Fruit fly (Drosophila melanogaster) whole organism, embryonic: ENCODE data around the gene CG15741.

Source experiments
- Atf6 ChIP-seq: fragments of 200-800 bp; sonication (Bioruptor generic); IDR thresholded peaks from 2 replicates; pipeline ENCODE4 v1.3.6; 2022; ENCODE audit warnings: missing biosample characterization, missing genetic modification characterization
- B-H1 ChIP-seq: fragments of 200-800 bp; sonication (Bioruptor generic); IDR thresholded peaks from 3 replicates; pipeline ENCODE4 v1.3.6; 2022; ENCODE audit warnings: missing biosample characterization, missing genetic modification characterization
- BtbVII ChIP-seq: fragments of 200-800 bp; sonication (Bioruptor generic); optimal IDR thresholded peaks from 3 replicates; lab custom pipeline; 2017; ENCODE audit warnings: missing biosample characterization, mild to moderate bottlenecking, missing genetic modification characterization
- Bteb2 ChIP-seq: fragments of 200-800 bp; sonication (Bioruptor generic); optimal IDR thresholded peaks from 2 replicates; lab custom pipeline; 2016; ENCODE audit warnings: missing biosample characterization, missing genetic modification characterization
- CG11560 ChIP-seq: fragments of 200-800 bp; sonication (Bioruptor generic); IDR thresholded peaks from 3 replicates; pipeline ENCODE4 v1.3.6; 2022; ENCODE audit warnings: missing biosample characterization, missing genetic modification characterization
- CG14667 ChIP-seq: fragments of 200-800 bp; sonication (Bioruptor generic); IDR thresholded peaks from 2 replicates; pipeline ENCODE4 v1.3.6; 2022; ENCODE audit warnings: missing biosample characterization, missing genetic modification characterization
- CG14710 ChIP-seq: fragments of 200-800 bp; sonication (Bioruptor generic); optimal IDR thresholded peaks from 3 replicates; lab custom pipeline; 2019; ENCODE audit warnings: missing biosample characterization, mild to moderate bottlenecking, missing genetic modification characterization, moderate library complexity
- CG14860 ChIP-seq: fragments of 200-800 bp; sonication (Bioruptor generic); IDR thresholded peaks from 3 replicates; pipeline ENCODE4 v1.3.6; 2022; ENCODE audit warnings: missing biosample characterization, missing genetic modification characterization; ENCODE audit not compliant: partially characterized antibody
- CG15601 ChIP-seq: fragments of 200-800 bp; sonication (Bioruptor generic); optimal IDR thresholded peaks from 3 replicates; lab custom pipeline; 2019; ENCODE audit warnings: missing biosample characterization, mild to moderate bottlenecking, missing genetic modification characterization, moderate library complexity
- CG16779 ChIP-seq: fragments of 200-800 bp; sonication (Bioruptor generic); IDR thresholded peaks from 2 replicates; pipeline ENCODE4 v1.3.6; 2022; ENCODE audit warnings: missing biosample characterization, missing genetic modification characterization
- CG17361 ChIP-seq: fragments of 200-800 bp; sonication (Bioruptor generic); IDR thresholded peaks from 3 replicates; pipeline ENCODE4 v1.3.6; 2022; ENCODE audit warnings: missing biosample characterization, missing genetic modification characterization
- CG17385 ChIP-seq: fragments of 200-800 bp; sonication (Bioruptor generic); optimal IDR thresholded peaks from 3 replicates; lab custom pipeline; 2018; ENCODE audit warnings: missing biosample characterization, mild to moderate bottlenecking, missing genetic modification characterization
- CG2202 ChIP-seq: fragments of 200-800 bp; sonication (Bioruptor generic); optimal IDR thresholded peaks from 2 replicates; lab custom pipeline; 2018; ENCODE audit warnings: missing biosample characterization, mild to moderate bottlenecking, missing genetic modification characterization
- CG2875 ChIP-seq: fragments of 200-800 bp; sonication (Bioruptor generic); optimal IDR thresholded peaks from 2 replicates; lab custom pipeline; 2017; ENCODE audit warnings: missing biosample characterization, mild to moderate bottlenecking, missing genetic modification characterization, missing genetic modification reagents
- CG30020 ChIP-seq: fragments of 200-800 bp; optimal IDR thresholded peaks from 2 replicates; lab custom pipeline; 2019; ENCODE audit warnings: missing biosample characterization, mild to moderate bottlenecking, missing genetic modification characterization, moderate library complexity
- CG31365 ChIP-seq: fragments of 200-800 bp; sonication (Bioruptor generic); optimal IDR thresholded peaks from 2 replicates; lab custom pipeline; 2018; ENCODE audit warnings: missing biosample characterization, mild to moderate bottlenecking, missing genetic modification characterization
- CG33213 ChIP-seq: fragments of 200-800 bp; sonication (Bioruptor generic); optimal IDR thresholded peaks from 3 replicates; lab custom pipeline; 2016; ENCODE audit warnings: missing biosample characterization, missing genetic modification characterization
- CG34224 ChIP-seq: fragments of 200-800 bp; sonication (Bioruptor generic); IDR thresholded peaks from 3 replicates; pipeline ENCODE4 v1.3.6; 2022; ENCODE audit warnings: missing biosample characterization, missing genetic modification characterization; ENCODE audit not compliant: partially characterized antibody
- CG4617 ChIP-seq: fragments of 200-800 bp; sonication (Bioruptor generic); optimal IDR thresholded peaks from 3 replicates; lab custom pipeline; 2016; ENCODE audit warnings: missing biosample characterization, missing genetic modification characterization, borderline replicate concordance
- CG5180 ChIP-seq: fragments of 200-800 bp; sonication (Bioruptor generic); optimal IDR thresholded peaks from 3 replicates; lab custom pipeline; 2017; ENCODE audit warnings: missing biosample characterization, missing genetic modification characterization, mild to moderate bottlenecking, moderate library complexity, missing genetic modification reagents
- CG7357 ChIP-seq: fragments of 200-800 bp; sonication (Bioruptor generic); IDR thresholded peaks from 3 replicates; pipeline ENCODE4 v1.3.6; 2022; ENCODE audit warnings: missing biosample characterization, missing genetic modification characterization
- CG8290 ChIP-seq, 3 experiments: fragments of 200-800 bp; sonication (Bioruptor generic); optimal IDR thresholded peaks; 2 replicates each; lab custom pipeline; 2016 to 2019; ENCODE audit warnings: missing biosample characterization in 3 of 3, missing genetic modification characterization in 3 of 3, mild to moderate bottlenecking in 2 of 3, moderate library complexity in 1 of 3
- D19A ChIP-seq: fragments of 200-800 bp; optimal IDR thresholded peaks from 3 replicates; lab custom pipeline; 2019; ENCODE audit warnings: missing biosample characterization, mild to moderate bottlenecking, missing genetic modification characterization, moderate library complexity
- Dll ChIP-seq: fragments of 200-800 bp; sonication (Bioruptor generic); IDR thresholded peaks from 4 replicates; pipeline ENCODE4 v1.3.6; 2022; ENCODE audit warnings: missing biosample characterization, missing genetic modification characterization; ENCODE audit not compliant: partially characterized antibody
- Eip74EF ChIP-seq, 2 experiments: fragments of 200-800 bp in 1 of 2; fragments of >200 bp in 1 of 2; sonication (Bioruptor generic) in 1 of 2; optimal IDR thresholded peaks; 2 replicates each; lab custom pipeline; 2017 to 2019; ENCODE audit warnings: missing biosample characterization in 2 of 2, missing genetic modification characterization in 2 of 2, mild to moderate bottlenecking in 1 of 2, moderate library complexity in 1 of 2
- HmgZ ChIP-seq: fragments of 200-800 bp; sonication (Bioruptor generic); optimal IDR thresholded peaks from 2 replicates; lab custom pipeline; 2018; ENCODE audit warnings: missing biosample characterization, mild to moderate bottlenecking, missing genetic modification characterization
- Hmr ChIP-seq: fragments of 200-800 bp; sonication (Bioruptor generic); optimal IDR thresholded peaks from 3 replicates; lab custom pipeline; 2017; ENCODE audit warnings: mild to moderate bottlenecking, missing biosample characterization, missing genetic modification reagents, missing genetic modification characterization
- Hr39 ChIP-seq: fragments of >200 bp; optimal IDR thresholded peaks from 2 replicates; lab custom pipeline; 2017
- Lhr ChIP-seq: fragments of 200-800 bp; sonication (Bioruptor generic); optimal IDR thresholded peaks from 3 replicates; lab custom pipeline; 2017; ENCODE audit warnings: mild to moderate bottlenecking, missing biosample characterization, missing genetic modification reagents, missing genetic modification characterization
- Nf-YB ChIP-seq: fragments of 200-800 bp; sonication (Bioruptor generic); optimal IDR thresholded peaks from 3 replicates; lab custom pipeline; 2019; ENCODE audit warnings: missing biosample characterization, mild to moderate bottlenecking, missing genetic modification characterization, moderate library complexity
- Oli ChIP-seq: fragments of 200-800 bp; sonication (Bioruptor generic); optimal IDR thresholded peaks from 2 replicates; lab custom pipeline; 2018; ENCODE audit warnings: missing biosample characterization, mild to moderate bottlenecking, missing genetic modification characterization, moderate library complexity
- Optix ChIP-seq: fragments of 200-800 bp; sonication (Bioruptor generic); IDR thresholded peaks from 3 replicates; pipeline ENCODE4 v1.3.6; 2022; ENCODE audit warnings: missing biosample characterization, missing genetic modification characterization
- Side ChIP-seq: fragments of 200-800 bp; sonication (Bioruptor generic); optimal IDR thresholded peaks from 2 replicates; lab custom pipeline; 2016; ENCODE audit warnings: missing biosample characterization, missing genetic modification characterization
- Sin3A ChIP-seq: fragments of >200 bp; optimal IDR thresholded peaks from 2 replicates; lab custom pipeline; 2018
- YL-1 ChIP-seq: fragments of 200-800 bp; sonication (Bioruptor generic); optimal IDR thresholded peaks from 3 replicates; lab custom pipeline; 2017; ENCODE audit warnings: missing biosample characterization, mild to moderate bottlenecking, missing genetic modification characterization
- amos ChIP-seq: fragments of 200-800 bp; sonication (Bioruptor generic); IDR thresholded peaks from 2 replicates; pipeline ENCODE4 v1.3.6; 2022; ENCODE audit warnings: missing biosample characterization, missing genetic modification characterization; ENCODE audit not compliant: partially characterized antibody
- az2 ChIP-seq: fragments of 200-800 bp; sonication (Bioruptor generic); optimal IDR thresholded peaks from 3 replicates; lab custom pipeline; 2016; ENCODE audit warnings: missing biosample characterization, missing genetic modification characterization
- bowl ChIP-seq: fragments of 200-800 bp; sonication (Bioruptor generic); IDR thresholded peaks from 2 replicates; pipeline ENCODE4 v1.3.6; 2022; ENCODE audit warnings: missing biosample characterization, missing genetic modification characterization
- fu2 ChIP-seq: fragments of 200-800 bp; sonication (Bioruptor generic); optimal IDR thresholded peaks from 2 replicates; lab custom pipeline; 2016; ENCODE audit warnings: missing biosample characterization, missing genetic modification characterization
- jigr1 ChIP-seq: fragments of 200-800 bp; sonication (Bioruptor generic); IDR thresholded peaks from 3 replicates; pipeline ENCODE4 v1.3.6; 2022; ENCODE audit warnings: missing biosample characterization, missing genetic modification characterization
- nerfin-2 ChIP-seq: fragments of 200-800 bp; sonication (Bioruptor generic); IDR thresholded peaks from 2 replicates; pipeline ENCODE4 v1.3.6; 2022; ENCODE audit warnings: missing biosample characterization, missing genetic modification characterization; ENCODE audit not compliant: partially characterized antibody
- nmo ChIP-seq: fragments of 200-800 bp; sonication (Bioruptor generic); optimal IDR thresholded peaks from 2 replicates; lab custom pipeline; 2018; ENCODE audit warnings: missing biosample characterization, mild to moderate bottlenecking, missing genetic modification characterization, moderate library complexity
- pho ChIP-seq: fragments of 200-800 bp; sonication (Bioruptor generic); optimal IDR thresholded peaks from 2 replicates; lab custom pipeline; 2016; ENCODE audit warnings: missing biosample characterization, missing genetic modification characterization
- prd ChIP-seq, 3 experiments: fragments of >200 bp in 2 of 3; fragments of 200-800 bp in 1 of 3; sonication (Bioruptor generic) in 1 of 3; optimal IDR thresholded peaks in 2 of 3; IDR thresholded peaks in 1 of 3; 2 replicates in 2 of 3; 3 replicates in 1 of 3; pipeline versions ENCODE4 v1.3.6 to Lab custom; 2017 to 2022; ENCODE audit warnings: missing biosample characterization in 1 of 3, missing genetic modification characterization in 1 of 3
- pros ChIP-seq: fragments of 200-800 bp; sonication (Bioruptor generic); optimal IDR thresholded peaks from 3 replicates; lab custom pipeline; 2019; ENCODE audit warnings: missing biosample characterization, mild to moderate bottlenecking, missing genetic modification characterization, moderate library complexity
- ro ChIP-seq: fragments of 200-800 bp; sonication (Bioruptor generic); IDR thresholded peaks from 2 replicates; pipeline ENCODE4 v1.3.6; 2022; ENCODE audit warnings: missing biosample characterization, missing genetic modification characterization
- sug ChIP-seq: fragments of 200-800 bp; optimal IDR thresholded peaks from 2 replicates; lab custom pipeline; 2019; ENCODE audit warnings: missing biosample characterization, mild to moderate bottlenecking, missing genetic modification characterization, moderate library complexity

CG15741 gene

dm6 chrX:11857522-11858438 is 20.0 kb upstream of the CG15741 start (continued):
- peak; percentile 85 for TF ChIP-seq CG17361 (GFP tag; lab: Robert Waterston, UW)
- TF ChIP-seq CG11560 (tag; lab: Robert Waterston, UW), result peak; percentile 49; the same call in 2 of the 3 replicates
- TF ChIP-seq prd (optimal IDR thresholded peaks at IDR 0.05; lab: Kevin White, UChicago), result no peak
- TF ChIP-seq prd (GFP tag; IDR thresholded peaks at IDR 0.05; lab: Robert Waterston, UW), result peak; percentile 90
- no peak for TF ChIP-seq fu2 (GFP tag; lab: Kevin White, UChicago)
- TF ChIP-seq amos, result no peak
- TF ChIP-seq CG7357 (GFP tag; lab: Robert Waterston, UW), result peak; percentile 57; the same call in 1 of the 3 replicates
- peak; percentile 34 for TF ChIP-seq HmgZ
- peak; percentile 48 for TF ChIP-seq CG2875
- peak; percentile 62 for TF ChIP-seq CG8290 (GFP tag; optimal IDR thresholded peaks at IDR 0.05; lab: Kevin White, UChicago)
- TF ChIP-seq CG8290 (tag; optimal IDR thresholded peaks at IDR 0.05; lab: Kevin White, UChicago), result no peak
- no peak for TF ChIP-seq CG14860 (GFP tag; lab: Robert Waterston, UW)
- TF ChIP-seq CG14667 (GFP tag; lab: Robert Waterston, UW), result peak; percentile 73
- TF ChIP-seq Oli (tag; lab: Kevin White, UChicago), result peak; percentile 71
- peak; percentile 16 for TF ChIP-seq CG31365 (tag; lab: Kevin White, UChicago)
- peak; percentile 75; the same call in 2 of the 3 replicates for TF ChIP-seq jigr1
- peak in 1 of 2 experiments; percentile 91 for TF ChIP-seq Eip74EF (GFP tag; optimal IDR thresholded peaks at IDR 0.05; lab: Kevin White, UChicago)
- TF ChIP-seq CG34224, result no peak
- TF ChIP-seq CG16779 (GFP tag; lab: Robert Waterston, UW), result no peak
- peak; percentile 11 for TF ChIP-seq Bteb2 (GFP tag; lab: Kevin White, UChicago)
- no peak for TF ChIP-seq CG4617
- TF ChIP-seq CG15601, result peak; percentile 87
- TF ChIP-seq bowl (GFP tag; lab: Robert Waterston, UW), result peak; percentile 36; the same call in 1 of the 2 replicates
- peak; percentile 10 for TF ChIP-seq BtbVII (GFP tag; lab: Kevin White, UChicago)
- TF ChIP-seq CG5180 (GFP tag; lab: Kevin White, UChicago), result peak; percentile 37
- no peak for TF ChIP-seq ro
- TF ChIP-seq D19A (tag; lab: Kevin White, UChicago), result no peak
- TF ChIP-seq CG30020 (tag; lab: Kevin White, UChicago), result peak; percentile 49
- peak; percentile 60 for TF ChIP-seq sug
- peak; percentile 90 for TF ChIP-seq nmo
- TF ChIP-seq Side (GFP tag; lab: Kevin White, UChicago), result peak; percentile 78
- peak; percentile 42 for TF ChIP-seq Lhr
- peak; percentile 73 for TF ChIP-seq az2
- peak; percentile 21 for TF ChIP-seq CG33213 (GFP tag; lab: Kevin White, UChicago)
- TF ChIP-seq B-H1 (GFP tag; lab: Robert Waterston, UW), result peak; percentile 82; the same call in 2 of the 3 replicates
- no peak for TF ChIP-seq pho
- no peak for TF ChIP-seq pros (GFP tag; lab: Kevin White, UChicago)
- no peak for TF ChIP-seq YL-1 (GFP tag; lab: Kevin White, UChicago)
- peak; percentile 58; the same call in 1 of the 3 replicates for TF ChIP-seq Optix (GFP tag; lab: Robert Waterston, UW)
- TF ChIP-seq Atf6 (GFP tag; lab: Robert Waterston, UW), result peak; percentile 20; the same call in 1 of the 2 replicates
- peak; percentile 65 for TF ChIP-seq CG14710 (tag; lab: Kevin White, UChicago)
- TF ChIP-seq nerfin-2 (GFP tag; lab: Robert Waterston, UW), result no peak
- peak; percentile 34 for TF ChIP-seq Nf-YB
- TF ChIP-seq CG2202 (tag; lab: Kevin White, UChicago), result peak; percentile 73
- TF ChIP-seq Sin3A, result no peak
- TF ChIP-seq Hr39, result no peak
- peak; percentile 70 for TF ChIP-seq CG17385 (GFP tag; lab: Kevin White, UChicago)
- no peak for TF ChIP-seq Dll (GFP tag; lab: Robert Waterston, UW)
- peak; percentile 40 for TF ChIP-seq Hmr (GFP tag; lab: Kevin White, UChicago)
